Worm (Caenorhabditis elegans) whole organism, mixed stage, embryonic: ENCODE measurements around the gene ZC477.7.
A peak's percentile ranks its signal among the peaks of the same experiment; 100 is the strongest.

ENCODE experiments used
- blmp-1 ChIP-seq: fragments of 150-350 bp; optimal IDR thresholded peaks from 2 replicates; lab custom pipeline; 2014; ENCODE audit warnings: missing biosample characterization, missing genetic modification characterization
- elt-1 ChIP-seq: sonication (generic microtip); optimal IDR thresholded peaks from 2 replicates; lab custom pipeline; 2017; ENCODE audit warnings: missing genetic modification characterization, mild to moderate bottlenecking, missing compliant biosample characterization, antibody characterized with exemption, moderate library complexity, borderline replicate concordance; ENCODE audit not compliant: insufficient read depth
- elt-3 ChIP-seq: fragments of 150-350 bp; optimal IDR thresholded peaks from 2 replicates; lab custom pipeline; 2014; ENCODE audit warnings: missing biosample characterization, missing genetic modification characterization
- flh-1 ChIP-seq: fragments of 200-800 bp; sonication (Bioruptor generic); optimal IDR thresholded peaks from 2 replicates; lab custom pipeline; 2018; ENCODE audit warnings: mild to moderate bottlenecking, missing genetic modification characterization, moderate library complexity, missing compliant biosample characterization
- ham-2 ChIP-seq: fragments of 200-800 bp; sonication (Bioruptor generic); optimal IDR thresholded peaks from 2 replicates; lab custom pipeline; 2018; ENCODE audit warnings: mild to moderate bottlenecking, missing genetic modification characterization, missing compliant biosample characterization
- lin-13 ChIP-seq: fragments of 150-350 bp; optimal IDR thresholded peaks from 2 replicates; lab custom pipeline; 2014; ENCODE audit warnings: missing biosample characterization, missing genetic modification characterization
- lin-32 ChIP-seq: fragments of 200-800 bp; sonication (Bioruptor generic); optimal IDR thresholded peaks from 2 replicates; lab custom pipeline; 2018; ENCODE audit warnings: mild to moderate bottlenecking, missing genetic modification characterization, missing compliant biosample characterization
- mep-1 ChIP-seq: fragments of 150-350 bp; optimal IDR thresholded peaks from 2 replicates; lab custom pipeline; 2017; ENCODE audit warnings: missing biosample characterization, missing genetic modification reagents, missing genetic modification characterization, inconsistent platforms
- nhr-237 ChIP-seq: fragments of 150-350 bp; optimal IDR thresholded peaks from 2 replicates; lab custom pipeline; 2014; ENCODE audit warnings: missing biosample characterization, missing genetic modification characterization
- nhr-76 ChIP-seq: sonication (generic microtip); optimal IDR thresholded peaks from 2 replicates; lab custom pipeline; 2017; ENCODE audit warnings: missing biosample characterization, missing genetic modification characterization
- pha-4 ChIP-seq: fragments of 150-350 bp; optimal IDR thresholded peaks from 2 replicates; lab custom pipeline; 2018; ENCODE audit warnings: missing biosample characterization, missing genetic modification reagents, missing genetic modification characterization
- snpc-4 ChIP-seq: fragments of 150-350 bp; optimal IDR thresholded peaks from 2 replicates; lab custom pipeline; 2014; ENCODE audit warnings: missing biosample characterization, missing genetic modification characterization
- unc-39 ChIP-seq: fragments of 150-350 bp; optimal IDR thresholded peaks from 2 replicates; lab custom pipeline; 2014; ENCODE audit warnings: missing biosample characterization, missing genetic modification characterization
- ztf-11 ChIP-seq: fragments of 150-350 bp; optimal IDR thresholded peaks from 2 replicates; lab custom pipeline; 2014; ENCODE audit warnings: missing biosample characterization, missing genetic modification characterization

DNA sequence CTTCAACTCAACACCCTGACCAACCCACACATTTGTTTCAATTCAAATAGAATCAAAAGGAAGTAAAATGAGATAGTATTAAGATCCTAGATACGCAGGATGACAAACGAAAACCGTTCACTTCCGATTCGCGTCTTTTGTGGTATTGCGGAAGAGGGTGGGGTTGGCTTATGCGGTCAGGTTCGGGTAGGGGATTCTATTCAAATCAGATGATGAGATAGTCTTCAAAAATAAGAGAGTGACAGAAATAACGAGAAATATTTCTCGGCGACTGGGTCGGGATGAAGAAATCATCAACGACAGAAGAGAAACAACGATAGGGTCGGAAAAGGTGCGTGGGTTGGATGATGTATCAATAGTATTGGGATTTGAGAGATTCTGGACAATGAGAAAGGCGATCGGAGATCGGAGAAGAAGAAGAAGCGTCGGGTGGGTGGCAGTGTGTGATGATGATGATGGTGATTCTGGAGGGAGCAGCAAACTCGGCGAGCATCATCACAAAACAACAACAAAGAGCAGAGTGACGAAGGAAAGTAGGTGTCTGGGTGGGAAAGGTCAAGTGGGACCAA, 15.8 kb downstream of the ZC477.7 start:
- no peak for TF ChIP-seq flh-1 (GFP tag; lab: Kevin White, UChicago)
- TF ChIP-seq ham-2: peak; percentile 75
- TF ChIP-seq lin-32 (GFP tag; lab: Kevin White, UChicago): no peak
- no peak for TF ChIP-seq ztf-11 (tag; lab: Kevin White, UChicago)
- no peak for TF ChIP-seq pha-4
- no peak for TF ChIP-seq nhr-237 (tag; lab: Kevin White, UChicago)
- TF ChIP-seq lin-13 (tag; lab: Kevin White, UChicago): no peak
- TF ChIP-seq elt-3 (tag; lab: Kevin White, UChicago): no peak
- no peak for TF ChIP-seq mep-1
- no peak for TF ChIP-seq elt-1 (tag; lab: Kevin White, UChicago)
- TF ChIP-seq blmp-1: peak; percentile 54
- no peak for TF ChIP-seq snpc-4 (tag; lab: Kevin White, UChicago)
- TF ChIP-seq unc-39 (tag; lab: Kevin White, UChicago): no peak
- no peak for TF ChIP-seq nhr-76 (tag; lab: Kevin White, UChicago)
